Worm (Caenorhabditis elegans): ENCODE results near the gene T25B6.4.

The T25B6.4 gene

ce11 chrX:9022779-9023178 is 7.3 kb downstream of the T25B6.4 start, which contains the start of gene T25B6.6:
Gene T25B6.6 (minus strand): TSS chrX:9022879.
- no peak for TF ChIP-seq M03D4.4 (tag; optimal IDR thresholded peaks at IDR 0.05)
- no peak for TF ChIP-seq zip-8 (tag; optimal IDR thresholded peaks at IDR 0.05)
- TF ChIP-seq sem-2 (GFP tag; optimal IDR thresholded peaks at IDR 0.05) = no peak
- TF ChIP-seq unc-62 (GFP tag; optimal IDR thresholded peaks at IDR 0.05) = no peak
- no peak for TF ChIP-seq unc-120 (tag; optimal IDR thresholded peaks at IDR 0.05; ENCODE audit: poor library complexity, severe bottlenecking)
- no peak for TF ChIP-seq elt-1 (tag; optimal IDR thresholded peaks at IDR 0.05; ENCODE audit: borderline replicate concordance, insufficient read depth)
- TF ChIP-seq pha-4 (tag; optimal IDR thresholded peaks at IDR 0.05) = no peak
- TF ChIP-seq ham-2 (GFP tag; optimal IDR thresholded peaks at IDR 0.05) = no peak
- TF ChIP-seq unc-39 (tag; optimal IDR thresholded peaks at IDR 0.05) = no peak
- TF ChIP-seq lin-32 (GFP tag; optimal IDR thresholded peaks at IDR 0.05) = no peak

- TF ChIP-seq blmp-1 (tag; optimal IDR thresholded peaks at IDR 0.05) (no peak), elt-1 (tag; optimal IDR thresholded peaks at IDR 0.05; ENCODE audit: borderline replicate concordance, insufficient read depth) (no peak), zip-8 (tag; optimal IDR thresholded peaks at IDR 0.05) (no peak), lin-13 (tag; optimal IDR thresholded peaks at IDR 0.05) (no peak), ceh-83 (GFP tag; optimal IDR thresholded peaks at IDR 0.05) (no peak), pha-4 (tag; optimal IDR thresholded peaks at IDR 0.05) (no peak), hlh-1 (tag; optimal IDR thresholded peaks at IDR 0.05) (no peak), nhr-28 (tag; optimal IDR thresholded peaks at IDR 0.05) (no peak), cnd-1 (tag; optimal IDR thresholded peaks at IDR 0.05) (no peak)
Observed at ce11 chrX:9023816-9024215, 8.3 kb downstream of the T25B6.4 start.

ce11 chrX:9024270-9024669 is 8.8 kb downstream of the T25B6.4 start:
- TF ChIP-seq ceh-83 (GFP tag; optimal IDR thresholded peaks at IDR 0.05) = peak; percentile 8
- no peak for TF ChIP-seq bed-3 (GFP tag; optimal IDR thresholded peaks at IDR 0.05)

ce11 chrX:9025484-9025883 is 10.0 kb downstream of the T25B6.4 start:
- TF ChIP-seq lin-32 (GFP tag; optimal IDR thresholded peaks at IDR 0.05) (no peak), hlh-1 (tag; optimal IDR thresholded peaks at IDR 0.05) (no peak), ces-1 (GFP tag; optimal IDR thresholded peaks at IDR 0.05) (no peak), nhr-2 (tag; optimal IDR thresholded peaks at IDR 0.05) (no peak), pha-4 (tag; optimal IDR thresholded peaks at IDR 0.05) (no peak), bed-3 (GFP tag; optimal IDR thresholded peaks at IDR 0.05) (no peak), ceh-43 (GFP tag; optimal IDR thresholded peaks at IDR 0.05) (no peak), ham-2 (GFP tag; optimal IDR thresholded peaks at IDR 0.05) (no peak), sptf-1 (tag; optimal IDR thresholded peaks at IDR 0.05) (no peak), unc-120 (tag; optimal IDR thresholded peaks at IDR 0.05; ENCODE audit: poor library complexity, severe bottlenecking) (no peak), M03D4.4 (tag; optimal IDR thresholded peaks at IDR 0.05) (no peak), ceh-39 (tag; optimal IDR thresholded peaks at IDR 0.05) (no peak), flh-1 (GFP tag; optimal IDR thresholded peaks at IDR 0.05) (no peak), mep-1 (tag; optimal IDR thresholded peaks at IDR 0.05) (no peak), unc-39 (tag; optimal IDR thresholded peaks at IDR 0.05) (no peak), snpc-4 (tag; optimal IDR thresholded peaks at IDR 0.05) (no peak), sem-2 (GFP tag; optimal IDR thresholded peaks at IDR 0.05) (no peak), nhr-28 (tag; optimal IDR thresholded peaks at IDR 0.05) (no peak)

ce11 chrX:9027304-9027703 is 11.8 kb downstream of the T25B6.4 start, which contains the start of gene T25B6.3:
Gene T25B6.3 (plus strand): TSS chrX:9027604.
- TF ChIP-seq nhr-12 (tag; optimal IDR thresholded peaks at IDR 0.05) = no peak
- TF ChIP-seq nhr-237 (tag; optimal IDR thresholded peaks at IDR 0.05) = no peak
- TF ChIP-seq ces-1 (GFP tag; optimal IDR thresholded peaks at IDR 0.05) = no peak
- TF ChIP-seq elt-1 (tag; optimal IDR thresholded peaks at IDR 0.05; ENCODE audit: borderline replicate concordance, insufficient read depth) = no peak
- no peak for TF ChIP-seq lsy-2 (tag; optimal IDR thresholded peaks at IDR 0.05)
- no peak for TF ChIP-seq lin-32 (GFP tag; optimal IDR thresholded peaks at IDR 0.05)
- TF ChIP-seq ceh-43 (GFP tag; optimal IDR thresholded peaks at IDR 0.05) = no peak
- TF ChIP-seq unc-62 (GFP tag; optimal IDR thresholded peaks at IDR 0.05) = no peak
- no peak for TF ChIP-seq mep-1 (tag; optimal IDR thresholded peaks at IDR 0.05)
- TF ChIP-seq ceh-83 (GFP tag; optimal IDR thresholded peaks at IDR 0.05) = no peak
- TF ChIP-seq unc-39 (tag; optimal IDR thresholded peaks at IDR 0.05) = no peak
- no peak for TF ChIP-seq snpc-4 (tag; optimal IDR thresholded peaks at IDR 0.05)
- TF ChIP-seq ceh-39 (tag; optimal IDR thresholded peaks at IDR 0.05) = no peak
- no peak for TF ChIP-seq lin-13 (tag; optimal IDR thresholded peaks at IDR 0.05)
- no peak for TF ChIP-seq mls-2 (tag; optimal IDR thresholded peaks at IDR 0.05)
- no peak for TF ChIP-seq sem-2 (GFP tag; optimal IDR thresholded peaks at IDR 0.05)
- no peak for TF ChIP-seq hlh-1 (tag; optimal IDR thresholded peaks at IDR 0.05)
- TF ChIP-seq ztf-11 (tag; optimal IDR thresholded peaks at IDR 0.05) = no peak
- no peak for TF ChIP-seq flh-1 (GFP tag; optimal IDR thresholded peaks at IDR 0.05)

Data from whole organism, mixed stage, embryonic.